Worm (Caenorhabditis elegans) whole organism, L4/young adult: ENCODE results near the gene mpst-4.

ENCODE experiments used
- dao-5 ChIP-seq: sonication (generic microtip); optimal IDR thresholded peaks from 2 replicates; lab custom pipeline; 2016; ENCODE audit warnings: missing genotype, missing genetic modification characterization, moderate library complexity, missing compliant biosample characterization
- him-1 ChIP-seq: sonication (generic microtip); optimal IDR thresholded peaks from 2 replicates; lab custom pipeline; 2016; ENCODE audit warnings: missing genotype, missing genetic modification reagents, missing genetic modification characterization, missing compliant biosample characterization

ce11 chrII:4854761-4855160 is 8.5 kb downstream of the mpst-4 start:
- TF ChIP-seq dao-5 (tag; lab: Kevin White, UChicago) (no peak), him-1 (no peak)
